Fruit fly (Drosophila melanogaster): ENCODE data around the gene CG15533.

dm6 chr3R:30444946-30445345 is 16.3 kb downstream of the CG15533 start, which contains the start of gene Osi23:
- TF ChIP-seq CG14711 (tag; optimal IDR thresholded peaks at IDR 0.05) (no peak), CG1620 (GFP tag; optimal IDR thresholded peaks at IDR 0.05) (no peak)
